Fruit fly (Drosophila melanogaster): ENCODE measurements around the gene wupA.
A peak's percentile ranks its signal among the peaks of the same experiment; 100 is the strongest.

Gene wupA

dm6 chrX:18085470-18085797, 31.3 kb downstream of the wupA start, which contains the start of gene Ada3 (continued):
- TF ChIP-seq CG5180 (GFP tag; optimal IDR thresholded peaks at IDR 0.05) (no peak), CG3407 (GFP tag; optimal IDR thresholded peaks at IDR 0.05) (peak; percentile 52), luna (GFP tag; optimal IDR thresholded peaks at IDR 0.05) (no peak), salm (tag; optimal IDR thresholded peaks at IDR 0.05) (peak; percentile 7), CG12071 (GFP tag; optimal IDR thresholded peaks at IDR 0.05) (peak; percentile 29), BEAF-32 (GFP tag; optimal IDR thresholded peaks at IDR 0.05) (peak; percentile 53), chinmo (GFP tag; IDR thresholded peaks at IDR 0.05; ENCODE audit: partially characterized antibody) (no peak), ara (GFP tag; IDR thresholded peaks at IDR 0.05) (no peak), gsb (GFP tag; IDR thresholded peaks at IDR 0.05) (no peak), dmrt99B (tag; optimal IDR thresholded peaks at IDR 0.05) (peak; percentile 67), BtbVII (GFP tag; optimal IDR thresholded peaks at IDR 0.05) (peak; percentile 65), CG17568 (GFP tag; optimal IDR thresholded peaks at IDR 0.05) (no peak), gem (tag; optimal IDR thresholded peaks at IDR 0.05) (peak; percentile 85), fd3F (GFP tag; optimal IDR thresholded peaks at IDR 0.05) (peak; percentile 46), NK7.1 (GFP tag; optimal IDR thresholded peaks at IDR 0.05) (peak; percentile 64), CG15514 (GFP tag; optimal IDR thresholded peaks at IDR 0.05) (peak; percentile 59), ash1 (GFP tag; optimal IDR thresholded peaks at IDR 0.05) (no peak), CG10462 (GFP tag; optimal IDR thresholded peaks at IDR 0.05) (peak; percentile 51), CG17612 (GFP tag; IDR thresholded peaks at IDR 0.05) (0 out of 2 replicates have a peak, but pooled peaks have one; percentile 4), wor (GFP tag; IDR thresholded peaks at IDR 0.05) (no peak), prd (optimal IDR thresholded peaks at IDR 0.05) (no peak), prd (GFP tag; IDR thresholded peaks at IDR 0.05) (peak; percentile 71), hbn (GFP tag; IDR thresholded peaks at IDR 0.05; ENCODE audit: partially characterized antibody) (no peak), nerfin-2 (GFP tag; IDR thresholded peaks at IDR 0.05; ENCODE audit: partially characterized antibody) (no peak), CG30403 (GFP tag; optimal IDR thresholded peaks at IDR 0.05) (peak; percentile 87), Kr (GFP tag; optimal IDR thresholded peaks at IDR 0.05) (no peak), MBD-R2 (GFP tag; IDR thresholded peaks at IDR 0.05) (peak; percentile 68), toy (GFP tag; IDR thresholded peaks at IDR 0.05) (0 out of 2 replicates have a peak, but pooled peaks have one; percentile 35), MTF-1 (GFP tag; optimal IDR thresholded peaks at IDR 0.05; ENCODE audit: borderline replicate concordance) (no peak), CG10565 (GFP tag; optimal IDR thresholded peaks at IDR 0.05) (no peak), Doc2 (GFP tag; IDR thresholded peaks at IDR 0.05) (no peak), dm (GFP tag; optimal IDR thresholded peaks at IDR 0.05) (peak; percentile 75), CG13624 (GFP tag; optimal IDR thresholded peaks at IDR 0.05) (peak; percentile 89), ttk (GFP tag; IDR thresholded peaks at IDR 0.05) (peak; percentile 51), CG4282 (GFP tag; optimal IDR thresholded peaks at IDR 0.05) (peak; percentile 85), CG32772 (GFP tag; IDR thresholded peaks at IDR 0.05) (peak; percentile 70), Lhr (GFP tag; optimal IDR thresholded peaks at IDR 0.05) (peak; percentile 65), klu (GFP tag; IDR thresholded peaks at IDR 0.05) (peak; percentile 51), onecut (GFP tag; IDR thresholded peaks at IDR 0.05) (peak; percentile 37; the same call in 1 of the 2 replicates), CG4617 (GFP tag; optimal IDR thresholded peaks at IDR 0.05; ENCODE audit: borderline replicate concordance) (peak; percentile 79), NFAT (GFP tag; IDR thresholded peaks at IDR 0.05) (peak; percentile 75), Usf (GFP tag; optimal IDR thresholded peaks at IDR 0.05) (peak; percentile 36), CG3163 (GFP tag; optimal IDR thresholded peaks at IDR 0.05) (peak; percentile 19), CG6813 (GFP tag; optimal IDR thresholded peaks at IDR 0.05) (no peak), nmo (GFP tag; optimal IDR thresholded peaks at IDR 0.05) (peak; percentile 84), CG14860 (GFP tag; IDR thresholded peaks at IDR 0.05; ENCODE audit: partially characterized antibody) (no peak), Dad (GFP tag; optimal IDR thresholded peaks at IDR 0.05) (peak; percentile 53), gce (GFP tag; IDR thresholded peaks at IDR 0.05) (no peak), Asciz (GFP tag; optimal IDR thresholded peaks at IDR 0.05) (peak; percentile 27), zfh2 (GFP tag; optimal IDR thresholded peaks at IDR 0.05) (peak; percentile 75), tap (tag; optimal IDR thresholded peaks at IDR 0.05) (peak; percentile 29)
